Fruit fly (Drosophila melanogaster) whole organism, embryonic: ENCODE data around the gene CG15209.

Experiments
- Asciz ChIP-seq: fragments of 200-800 bp; sonication (Bioruptor generic); optimal IDR thresholded peaks from 2 replicates; lab custom pipeline; 2017; ENCODE audit warnings: missing biosample characterization, mild to moderate bottlenecking, missing genetic modification characterization, missing genetic modification reagents
- CG10654 ChIP-seq: fragments of 200-800 bp; sonication (Bioruptor generic); optimal IDR thresholded peaks from 2 replicates; lab custom pipeline; 2016; ENCODE audit warnings: missing biosample characterization, missing genetic modification characterization
- CG11398 ChIP-seq: fragments of 200-800 bp; sonication (Bioruptor generic); optimal IDR thresholded peaks from 2 replicates; lab custom pipeline; 2016; ENCODE audit warnings: missing biosample characterization, missing genetic modification characterization
- CG12391 ChIP-seq: fragments of 200-800 bp; sonication (Bioruptor generic); optimal IDR thresholded peaks from 3 replicates; lab custom pipeline; 2018; ENCODE audit warnings: missing biosample characterization, mild to moderate bottlenecking, missing genetic modification characterization, moderate library complexity
- CG12769 ChIP-seq: fragments of 200-800 bp; sonication (Bioruptor generic); optimal IDR thresholded peaks from 2 replicates; lab custom pipeline; 2019; ENCODE audit warnings: missing biosample characterization, mild to moderate bottlenecking, missing genetic modification characterization, moderate library complexity
- CG13894 ChIP-seq: fragments of 200-800 bp; sonication (Bioruptor generic); optimal IDR thresholded peaks from 3 replicates; lab custom pipeline; 2018; ENCODE audit warnings: missing biosample characterization, mild to moderate bottlenecking, missing genetic modification characterization, moderate library complexity
- CG14667 ChIP-seq: fragments of 200-800 bp; sonication (Bioruptor generic); IDR thresholded peaks from 2 replicates; pipeline ENCODE4 v1.3.6; 2022; ENCODE audit warnings: missing biosample characterization, missing genetic modification characterization
- CG14860 ChIP-seq: fragments of 200-800 bp; sonication (Bioruptor generic); IDR thresholded peaks from 3 replicates; pipeline ENCODE4 v1.3.6; 2022; ENCODE audit warnings: missing biosample characterization, missing genetic modification characterization; ENCODE audit not compliant: partially characterized antibody
- CG15514 ChIP-seq: fragments of 200-800 bp; sonication (Bioruptor generic); optimal IDR thresholded peaks from 3 replicates; lab custom pipeline; 2017; ENCODE audit warnings: missing biosample characterization, missing genetic modification characterization, mild to moderate bottlenecking, moderate library complexity, missing genetic modification reagents
- CG30020 ChIP-seq: fragments of 200-800 bp; optimal IDR thresholded peaks from 2 replicates; lab custom pipeline; 2019; ENCODE audit warnings: missing biosample characterization, mild to moderate bottlenecking, missing genetic modification characterization, moderate library complexity
- CG30403 ChIP-seq: fragments of 200-800 bp; sonication (Bioruptor generic); optimal IDR thresholded peaks from 3 replicates; lab custom pipeline; 2016; ENCODE audit warnings: missing biosample characterization, missing genetic modification characterization
- CG34422 ChIP-seq: fragments of 200-800 bp; sonication (Bioruptor generic); IDR thresholded peaks from 3 replicates; pipeline ENCODE4 v1.3.6; 2022; ENCODE audit warnings: missing biosample characterization, missing genetic modification characterization
- CG4707 ChIP-seq: fragments of 200-800 bp; sonication (Bioruptor generic); optimal IDR thresholded peaks from 2 replicates; lab custom pipeline; 2018; ENCODE audit warnings: missing biosample characterization, mild to moderate bottlenecking, missing genetic modification characterization, moderate library complexity
- CG4854 ChIP-seq: fragments of 200-800 bp; sonication (Bioruptor generic); optimal IDR thresholded peaks from 2 replicates; lab custom pipeline; 2016; ENCODE audit warnings: missing biosample characterization, missing genetic modification characterization, inconsistent platforms
- CG7372 ChIP-seq: fragments of 200-800 bp; sonication (Bioruptor generic); IDR thresholded peaks from 2 replicates; pipeline ENCODE4 v1.3.6; 2022; ENCODE audit warnings: missing biosample characterization, missing genetic modification characterization
- CG7745 ChIP-seq: fragments of 200-800 bp; sonication (Bioruptor generic); optimal IDR thresholded peaks from 2 replicates; lab custom pipeline; 2018; ENCODE audit warnings: missing biosample characterization, mild to moderate bottlenecking, missing genetic modification characterization, moderate library complexity
- CG8089 ChIP-seq: fragments of 200-800 bp; sonication (Bioruptor generic); optimal IDR thresholded peaks from 3 replicates; lab custom pipeline; 2016; ENCODE audit warnings: missing biosample characterization, missing genetic modification characterization
- CG8290 ChIP-seq, 3 experiments: fragments of 200-800 bp; sonication (Bioruptor generic); optimal IDR thresholded peaks; 2 replicates each; lab custom pipeline; 2016 to 2019; ENCODE audit warnings: missing biosample characterization in 3 of 3, missing genetic modification characterization in 3 of 3, mild to moderate bottlenecking in 2 of 3, moderate library complexity in 1 of 3
- CG9817 ChIP-seq: fragments of 200-800 bp; sonication (Bioruptor generic); optimal IDR thresholded peaks from 2 replicates; lab custom pipeline; 2018; ENCODE audit warnings: missing biosample characterization, mild to moderate bottlenecking, missing genetic modification characterization, moderate library complexity
- CrebB ChIP-seq: fragments of 200-800 bp; sonication (Bioruptor generic); optimal IDR thresholded peaks from 3 replicates; lab custom pipeline; 2018; ENCODE audit warnings: missing biosample characterization, mild to moderate bottlenecking, missing genetic modification characterization
- Dbx ChIP-seq: fragments of 200-800 bp; sonication (Bioruptor generic); IDR thresholded peaks from 3 replicates; pipeline ENCODE4 v1.3.6; 2022; ENCODE audit warnings: missing biosample characterization, missing genetic modification characterization
- Fer2 ChIP-seq: fragments of 200-800 bp; sonication (Bioruptor generic); optimal IDR thresholded peaks from 2 replicates; lab custom pipeline; 2018; ENCODE audit warnings: missing biosample characterization, mild to moderate bottlenecking, missing genetic modification characterization, moderate library complexity
- HLH3B ChIP-seq: fragments of 200-800 bp; sonication (Bioruptor generic); IDR thresholded peaks from 2 replicates; pipeline ENCODE4 v1.3.6; 2022; ENCODE audit warnings: missing biosample characterization, missing genetic modification characterization
- HmgD ChIP-seq: fragments of 200-800 bp; sonication (Bioruptor generic); optimal IDR thresholded peaks from 3 replicates; lab custom pipeline; 2016; ENCODE audit warnings: missing biosample characterization, missing genetic modification characterization
- Hr51 ChIP-seq, 2 experiments: fragments of 200-800 bp; sonication (Bioruptor generic); optimal IDR thresholded peaks; 2 replicates in 1 of 2; 3 replicates in 1 of 2; lab custom pipeline; 2016 to 2018; ENCODE audit warnings: missing biosample characterization in 2 of 2, missing genetic modification characterization in 2 of 2, mild to moderate bottlenecking in 1 of 2, moderate library complexity in 1 of 2
- Hsf ChIP-seq: fragments of 200-800 bp; sonication (Bioruptor generic); optimal IDR thresholded peaks from 3 replicates; lab custom pipeline; 2016; ENCODE audit warnings: missing biosample characterization, missing genetic modification characterization
- NC2β ChIP-seq: fragments of 200-800 bp; sonication (Bioruptor generic); optimal IDR thresholded peaks from 2 replicates; lab custom pipeline; 2016; ENCODE audit warnings: missing biosample characterization, missing genetic modification characterization
- Rx ChIP-seq: fragments of 200-800 bp; sonication (Bioruptor generic); IDR thresholded peaks from 2 replicates; pipeline ENCODE4 v1.3.6; 2022; ENCODE audit warnings: missing biosample characterization, missing genetic modification characterization
- Side ChIP-seq: fragments of 200-800 bp; sonication (Bioruptor generic); optimal IDR thresholded peaks from 2 replicates; lab custom pipeline; 2016; ENCODE audit warnings: missing biosample characterization, missing genetic modification characterization
- Xrp1 ChIP-seq: fragments of 200-800 bp; sonication (Bioruptor generic); IDR thresholded peaks from 2 replicates; pipeline ENCODE4 v1.3.6; 2022; ENCODE audit warnings: missing biosample characterization, missing genetic modification characterization
- ap ChIP-seq: fragments of 200-800 bp; sonication (Bioruptor generic); IDR thresholded peaks from 2 replicates; pipeline ENCODE4 v1.3.6; 2022; ENCODE audit warnings: missing biosample characterization, missing genetic modification characterization
- ato ChIP-seq: fragments of 200-800 bp; sonication (Bioruptor generic); IDR thresholded peaks from 2 replicates; pipeline ENCODE4 v1.3.6; 2022; ENCODE audit warnings: missing biosample characterization, missing genetic modification characterization; ENCODE audit not compliant: partially characterized antibody
- bab2 ChIP-seq: fragments of 200-800 bp; sonication (Bioruptor generic); optimal IDR thresholded peaks from 2 replicates; lab custom pipeline; 2016; ENCODE audit warnings: missing biosample characterization, missing genetic modification characterization
- bbx ChIP-seq: fragments of 200-800 bp; sonication (Bioruptor generic); IDR thresholded peaks from 2 replicates; pipeline ENCODE4 v1.3.6; 2022; ENCODE audit warnings: missing biosample characterization, missing genetic modification characterization; ENCODE audit not compliant: partially characterized antibody
- bowl ChIP-seq: fragments of 200-800 bp; sonication (Bioruptor generic); IDR thresholded peaks from 2 replicates; pipeline ENCODE4 v1.3.6; 2022; ENCODE audit warnings: missing biosample characterization, missing genetic modification characterization
- dysf ChIP-seq: fragments of 200-800 bp; sonication (Bioruptor generic); IDR thresholded peaks from 3 replicates; pipeline ENCODE4 v1.3.6; 2022; ENCODE audit warnings: missing biosample characterization, missing genetic modification characterization
- eve ChIP-seq, 2 experiments: fragments of >200 bp; optimal IDR thresholded peaks; 2 replicates each; lab custom pipeline; 2017; ENCODE audit warnings: missing biosample characterization in 2 of 2, missing genetic modification characterization in 2 of 2
- fd3F ChIP-seq: fragments of 200-800 bp; sonication (Bioruptor generic); optimal IDR thresholded peaks from 2 replicates; lab custom pipeline; 2018; ENCODE audit warnings: missing biosample characterization, mild to moderate bottlenecking, missing genetic modification characterization, moderate library complexity
- her ChIP-seq: fragments of 200-800 bp; sonication (Bioruptor generic); optimal IDR thresholded peaks from 2 replicates; lab custom pipeline; 2016; ENCODE audit warnings: missing biosample characterization, missing genetic modification characterization
- ken ChIP-seq: fragments of 200-800 bp; sonication (Bioruptor generic); IDR thresholded peaks from 3 replicates; pipeline ENCODE4 v1.3.6; 2022; ENCODE audit warnings: missing biosample characterization, missing genetic modification characterization
- lbe ChIP-seq: fragments of 200-800 bp; sonication (Bioruptor generic); optimal IDR thresholded peaks from 2 replicates; lab custom pipeline; 2016; ENCODE audit warnings: missing biosample characterization, mild to moderate bottlenecking, missing genetic modification characterization
- nerfin-2 ChIP-seq: fragments of 200-800 bp; sonication (Bioruptor generic); IDR thresholded peaks from 2 replicates; pipeline ENCODE4 v1.3.6; 2022; ENCODE audit warnings: missing biosample characterization, missing genetic modification characterization; ENCODE audit not compliant: partially characterized antibody
- pho ChIP-seq: fragments of 200-800 bp; sonication (Bioruptor generic); optimal IDR thresholded peaks from 2 replicates; lab custom pipeline; 2016; ENCODE audit warnings: missing biosample characterization, missing genetic modification characterization
- pzg ChIP-seq: fragments of 200-800 bp; sonication (Bioruptor generic); optimal IDR thresholded peaks from 3 replicates; lab custom pipeline; 2018; ENCODE audit warnings: missing biosample characterization, mild to moderate bottlenecking, missing genetic modification characterization, moderate library complexity
- sima ChIP-seq: fragments of 200-800 bp; sonication (Bioruptor generic); optimal IDR thresholded peaks from 2 replicates; lab custom pipeline; 2016; ENCODE audit warnings: missing biosample characterization, missing genetic modification characterization
- sisA ChIP-seq: fragments of 200-800 bp; sonication (Bioruptor generic); IDR thresholded peaks from 2 replicates; pipeline ENCODE4 v1.3.6; 2022; ENCODE audit warnings: missing biosample characterization, missing genetic modification characterization
- tll ChIP-seq, 2 experiments: fragments of 200-800 bp in 1 of 2; fragments of >200 bp in 1 of 2; sonication (Bioruptor generic) in 1 of 2; optimal IDR thresholded peaks; 2 replicates each; lab custom pipeline; 2017 to 2019; ENCODE audit warnings: missing biosample characterization in 2 of 2, missing genetic modification characterization in 2 of 2, mild to moderate bottlenecking in 1 of 2, moderate library complexity in 1 of 2
- unpg ChIP-seq: fragments of 200-800 bp; sonication (Bioruptor generic); optimal IDR thresholded peaks from 3 replicates; lab custom pipeline; 2018; ENCODE audit warnings: missing biosample characterization, mild to moderate bottlenecking, missing genetic modification characterization, moderate library complexity
- vnd ChIP-seq: fragments of 200-800 bp; sonication (Bioruptor generic); IDR thresholded peaks from 3 replicates; pipeline ENCODE4 v1.3.6; 2022; ENCODE audit warnings: missing biosample characterization, missing genetic modification characterization; ENCODE audit not compliant: partially characterized antibody
- wor ChIP-seq: fragments of 200-800 bp; sonication (Bioruptor generic); IDR thresholded peaks from 2 replicates; pipeline ENCODE4 v1.3.6; 2022; ENCODE audit warnings: missing biosample characterization, missing genetic modification characterization

The CG15209 gene

DNA sequence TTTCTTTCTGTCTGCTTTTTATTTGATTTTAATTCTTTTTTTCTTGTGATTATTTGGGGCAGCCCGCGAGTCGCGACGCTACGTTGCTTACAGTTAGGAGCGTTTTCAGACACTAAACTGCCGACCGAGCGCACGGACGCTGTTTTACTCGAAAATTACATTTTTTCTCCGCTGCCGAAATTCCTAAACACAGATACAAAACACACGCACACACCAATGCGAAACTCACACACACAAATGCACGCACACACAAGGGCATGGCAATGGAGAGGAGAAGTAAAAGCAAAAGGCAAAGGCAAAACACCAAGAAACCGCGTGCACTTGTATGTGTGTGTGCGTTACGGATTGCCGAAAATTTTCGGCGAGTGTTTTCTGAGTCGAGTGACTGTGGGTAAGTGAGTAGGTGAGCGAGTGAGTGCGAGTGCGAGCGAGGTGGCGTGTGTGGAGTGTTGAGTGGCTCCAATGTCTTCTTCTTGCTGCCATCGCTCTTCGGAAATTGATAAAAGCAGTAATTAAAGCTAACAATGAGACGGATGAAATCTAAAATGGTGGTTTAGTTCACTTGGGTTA lies 26.4 kb upstream of the CG15209 start (continued):
- TF ChIP-seq CG14667 (no peak), her (GFP tag; lab: Kevin White, UChicago) (no peak), sima (GFP tag; lab: Kevin White, UChicago) (no peak), pzg (GFP tag; lab: Kevin White, UChicago) (no peak), CG12391 (tag; lab: Kevin White, UChicago) (no peak), bbx (GFP tag; lab: Robert Waterston, UW) (peak; percentile 62), Xrp1 (no peak), ato (GFP tag; lab: Robert Waterston, UW) (peak; percentile 32; the same call in 1 of the 2 replicates), sisA (GFP tag; lab: Robert Waterston, UW) (no peak), Hsf (GFP tag; lab: Kevin White, UChicago) (no peak), CG9817 (tag; lab: Kevin White, UChicago) (no peak), bab2 (GFP tag; lab: Kevin White, UChicago) (no peak), CG8089 (GFP tag; lab: Kevin White, UChicago) (no peak), Asciz (GFP tag; lab: Kevin White, UChicago) (peak; percentile 6), CG7745 (tag; lab: Kevin White, UChicago) (peak; percentile 56), CG4854 (no peak), vnd (GFP tag; lab: Robert Waterston, UW) (no peak), ken (GFP tag; lab: Robert Waterston, UW) (no peak), NC2β (GFP tag; lab: Kevin White, UChicago) (no peak), lbe (GFP tag; lab: Kevin White, UChicago) (no peak), Side (GFP tag; lab: Kevin White, UChicago) (no peak), ap (GFP tag; lab: Robert Waterston, UW) (no peak), CG13894 (tag; lab: Kevin White, UChicago) (peak; percentile 27), dysf (GFP tag; lab: Robert Waterston, UW) (no peak), CrebB (no peak), CG11398 (GFP tag; lab: Kevin White, UChicago) (no peak), HLH3B (GFP tag; lab: Robert Waterston, UW) (no peak), HmgD (GFP tag; lab: Kevin White, UChicago) (peak; percentile 33), Rx (GFP tag; lab: Robert Waterston, UW) (no peak), nerfin-2 (GFP tag; lab: Robert Waterston, UW) (no peak), CG30020 (no peak), CG10654 (GFP tag; lab: Kevin White, UChicago) (no peak), unpg (GFP tag; lab: Kevin White, UChicago) (no peak), Hr51 (GFP tag; optimal IDR thresholded peaks at IDR 0.05; lab: Kevin White, UChicago) (peak in 1 of 2 experiments; percentile 49), CG12769 (peak; percentile 73), CG34422 (no peak), CG15514 (GFP tag; lab: Kevin White, UChicago) (no peak), CG30403 (GFP tag; lab: Kevin White, UChicago) (no peak), Fer2 (no peak), CG8290 (GFP tag; optimal IDR thresholded peaks at IDR 0.05; lab: Kevin White, UChicago) (no peak), CG8290 (tag; optimal IDR thresholded peaks at IDR 0.05; lab: Kevin White, UChicago) (peak in 1 of 2 experiments; percentile 35), Dbx (GFP tag; lab: Robert Waterston, UW) (no peak), fd3F (GFP tag; lab: Kevin White, UChicago) (no peak), eve (GFP tag; optimal IDR thresholded peaks at IDR 0.05; lab: Kevin White, UChicago) (no peak), pho (GFP tag; lab: Kevin White, UChicago) (no peak), tll (GFP tag; optimal IDR thresholded peaks at IDR 0.05; lab: Kevin White, UChicago) (peak in 1 of 2 experiments; percentile 70), CG7372 (GFP tag; lab: Robert Waterston, UW) (no peak), bowl (GFP tag; lab: Robert Waterston, UW) (no peak), CG4707 (GFP tag; lab: Kevin White, UChicago) (no peak), wor (GFP tag; lab: Robert Waterston, UW) (no peak), CG14860 (no peak)
